Worm (Caenorhabditis elegans): ENCODE data around the gene aagr-3.

aagr-3 gene

ce11 chrV:9702755-9703154 is 26.6 kb downstream of the aagr-3 start, which contains the start of gene xbx-6:
Gene xbx-6, plus strand, starts transcription at chrV:9703055.
- no peak for TF ChIP-seq blmp-1 (tag; optimal IDR thresholded peaks at IDR 0.05; ENCODE audit: insufficient read depth)
- no peak for TF ChIP-seq nhr-11 (tag; optimal IDR thresholded peaks at IDR 0.05)
- no peak for TF ChIP-seq nhr-77 (tag; optimal IDR thresholded peaks at IDR 0.05)
- no peak for TF ChIP-seq nhr-25 (tag; optimal IDR thresholded peaks at IDR 0.05)
- no peak for TF ChIP-seq ceh-16 (tag; optimal IDR thresholded peaks at IDR 0.05)
- TF ChIP-seq zag-1 (tag; optimal IDR thresholded peaks at IDR 0.05) = no peak
- no peak for TF ChIP-seq unc-62 (GFP tag; optimal IDR thresholded peaks at IDR 0.05)
- TF ChIP-seq fos-1 (tag; optimal IDR thresholded peaks at IDR 0.05) = no peak
- no peak for TF ChIP-seq sma-3 (GFP tag; optimal IDR thresholded peaks at IDR 0.05)
- TF ChIP-seq skn-1 (tag; optimal IDR thresholded peaks at IDR 0.05) = no peak
- no peak for TF ChIP-seq nhr-129 (tag; optimal IDR thresholded peaks at IDR 0.05)
- no peak for TF ChIP-seq F13H6.1 (tag; optimal IDR thresholded peaks at IDR 0.05)
- TF ChIP-seq nhr-10 (tag; optimal IDR thresholded peaks at IDR 0.05) = no peak
- no peak for TF ChIP-seq Y55F3AM.14 (GFP tag; optimal IDR thresholded peaks at IDR 0.05)
- TF ChIP-seq ceh-82 (tag; optimal IDR thresholded peaks at IDR 0.05) = no peak
- no peak for TF ChIP-seq lin-11 (tag; optimal IDR thresholded peaks at IDR 0.05)
- no peak for TF ChIP-seq sma-9 (GFP tag; optimal IDR thresholded peaks at IDR 0.05)
- no peak for TF ChIP-seq sma-9 (tag; optimal IDR thresholded peaks at IDR 0.05)
- no peak for TF ChIP-seq peb-1 (tag; optimal IDR thresholded peaks at IDR 0.05)
- TF ChIP-seq mbf-1 (tag; optimal IDR thresholded peaks at IDR 0.05) = no peak
- no peak for TF ChIP-seq nhr-12 (tag; optimal IDR thresholded peaks at IDR 0.05)

- no peak for TF ChIP-seq nhr-10 (tag; optimal IDR thresholded peaks at IDR 0.05)
- TF ChIP-seq gmeb-1 (tag; optimal IDR thresholded peaks at IDR 0.05) = no peak
- TF ChIP-seq lsy-2 (tag; optimal IDR thresholded peaks at IDR 0.05) = no peak
- TF ChIP-seq ZK546.5 (tag; optimal IDR thresholded peaks at IDR 0.05) = no peak
- peak; percentile 50 for TF ChIP-seq fos-1 (tag; optimal IDR thresholded peaks at IDR 0.05)
- no peak for TF ChIP-seq dmd-4 (tag; optimal IDR thresholded peaks at IDR 0.05)
- no peak for TF ChIP-seq mbf-1 (tag; optimal IDR thresholded peaks at IDR 0.05)
- TF ChIP-seq ama-1 (optimal IDR thresholded peaks at IDR 0.05) = no peak
These were observed 27.5 kb downstream of the aagr-3 start for ce11 chrV:9701861-9702260.

- TF ChIP-seq nhr-25 (tag; optimal IDR thresholded peaks at IDR 0.05) = no peak
- TF ChIP-seq elt-3 (tag; optimal IDR thresholded peaks at IDR 0.05) = no peak
- no peak for TF ChIP-seq unc-55 (GFP tag; optimal IDR thresholded peaks at IDR 0.05)
- TF ChIP-seq aly-2 (tag; optimal IDR thresholded peaks at IDR 0.05) = no peak
- no peak for TF ChIP-seq ztf-1 (GFP tag; conservative IDR thresholded peaks at IDR 0.05)
- TF ChIP-seq nhr-23 (tag; optimal IDR thresholded peaks at IDR 0.05) = no peak
- no peak for TF ChIP-seq lsy-2 (tag; optimal IDR thresholded peaks at IDR 0.05)
- TF ChIP-seq nhr-21 (tag; optimal IDR thresholded peaks at IDR 0.05) = no peak
- TF ChIP-seq lin-13 (GFP tag; optimal IDR thresholded peaks at IDR 0.05) = no peak
- TF ChIP-seq zag-1 (tag; optimal IDR thresholded peaks at IDR 0.05) = no peak
- TF ChIP-seq nhr-237 (tag; optimal IDR thresholded peaks at IDR 0.05) = no peak
- TF ChIP-seq sem-4 (tag; optimal IDR thresholded peaks at IDR 0.05) = no peak
- TF ChIP-seq ceh-16 (tag; optimal IDR thresholded peaks at IDR 0.05) = no peak
- no peak for TF ChIP-seq ztf-4 (tag; optimal IDR thresholded peaks at IDR 0.05)
- TF ChIP-seq nhr-6 (tag; optimal IDR thresholded peaks at IDR 0.05) = no peak
- no peak for TF ChIP-seq sma-3 (GFP tag; optimal IDR thresholded peaks at IDR 0.05)
These were observed 30.1 kb downstream of the aagr-3 start for ce11 chrV:9699216-9699615.

ce11 chrV:9696715-9697114 is 32.6 kb downstream of the aagr-3 start, which contains the start of gene her-1:
Gene her-1, plus strand, starts transcription at chrV:9697015.
- TF ChIP-seq sma-9 (GFP tag; optimal IDR thresholded peaks at IDR 0.05) (no peak), sma-9 (tag; optimal IDR thresholded peaks at IDR 0.05) (no peak), unc-39 (tag; optimal IDR thresholded peaks at IDR 0.05) (no peak), alr-1 (tag; optimal IDR thresholded peaks at IDR 0.05) (no peak), nhr-237 (tag; optimal IDR thresholded peaks at IDR 0.05) (no peak), ztf-11 (tag; optimal IDR thresholded peaks at IDR 0.05) (no peak), ZK546.5 (tag; optimal IDR thresholded peaks at IDR 0.05) (no peak), sma-3 (GFP tag; optimal IDR thresholded peaks at IDR 0.05) (no peak), fos-1 (tag; optimal IDR thresholded peaks at IDR 0.05) (no peak), unc-62 (GFP tag; optimal IDR thresholded peaks at IDR 0.05) (no peak), nhr-23 (tag; optimal IDR thresholded peaks at IDR 0.05) (no peak), gmeb-1 (tag; optimal IDR thresholded peaks at IDR 0.05) (no peak), mbf-1 (tag; optimal IDR thresholded peaks at IDR 0.05) (no peak), Y55F3AM.14 (GFP tag; optimal IDR thresholded peaks at IDR 0.05) (no peak), blmp-1 (tag; optimal IDR thresholded peaks at IDR 0.05; ENCODE audit: insufficient read depth) (no peak), peb-1 (tag; optimal IDR thresholded peaks at IDR 0.05) (no peak), R02D3.7 (tag; optimal IDR thresholded peaks at IDR 0.05) (no peak)
